Fruit fly (Drosophila melanogaster): ENCODE results near the gene CG43115.

CG43115 gene

dm6 chrX:6090809-6091667, 24.8 kb upstream of the CG43115 start, which contains the start of the genes Nep1 and Mipp2 (continued):
- TF ChIP-seq CG32767 (GFP tag; IDR thresholded peaks at IDR 0.05) (no peak), Fer3 (tag; optimal IDR thresholded peaks at IDR 0.05) (peak; percentile 46), CG12659 (GFP tag; optimal IDR thresholded peaks at IDR 0.05) (peak; percentile 42), CG12769 (tag; optimal IDR thresholded peaks at IDR 0.05) (peak; percentile 51), CG18262 (tag; optimal IDR thresholded peaks at IDR 0.05) (peak; percentile 8), ATbp (GFP tag; optimal IDR thresholded peaks at IDR 0.05) (peak; percentile 11), CG8388 (GFP tag; optimal IDR thresholded peaks at IDR 0.05) (peak; percentile 3), CG34422 (GFP tag; IDR thresholded peaks at IDR 0.05) (peak; percentile 46; the same call in 1 of the 3 replicates), CG14441 (GFP tag; IDR thresholded peaks at IDR 0.05) (peak; percentile 61), dysf (GFP tag; IDR thresholded peaks at IDR 0.05) (peak; percentile 57; the same call in 1 of the 3 replicates), CG14014 (GFP tag; IDR thresholded peaks at IDR 0.05) (peak; percentile 44; the same call in 1 of the 2 replicates), Dp (GFP tag; optimal IDR thresholded peaks at IDR 0.05) (peak; percentile 71), klu (GFP tag; IDR thresholded peaks at IDR 0.05) (peak; percentile 27; the same call in 1 of the 2 replicates), ewg (GFP tag; optimal IDR thresholded peaks at IDR 0.05) (peak; percentile 3), CG12391 (tag; optimal IDR thresholded peaks at IDR 0.05) (peak; percentile 38), gsb (GFP tag; IDR thresholded peaks at IDR 0.05) (0 out of 2 replicates have a peak, but pooled peaks have one; percentile 13), prd (optimal IDR thresholded peaks at IDR 0.05) (no peak), prd (GFP tag; IDR thresholded peaks at IDR 0.05) (peak; percentile 51; the same call in 1 of the 3 replicates), Drgx (GFP tag; IDR thresholded peaks at IDR 0.05) (peak; percentile 59), Ada2b (GFP tag; IDR thresholded peaks at IDR 0.05) (0 out of 2 replicates have a peak, but pooled peaks have one; percentile 6), Hr51 (GFP tag; optimal IDR thresholded peaks at IDR 0.05) (peak; percentile 21 to 28), E2f1 (GFP tag; IDR thresholded peaks at IDR 0.05) (peak; percentile 51), Hsf (GFP tag; optimal IDR thresholded peaks at IDR 0.05) (peak; percentile 2), CG32532 (GFP tag; IDR thresholded peaks at IDR 0.05) (peak; percentile 54), sug (tag; optimal IDR thresholded peaks at IDR 0.05) (peak; percentile 8), Hr3 (GFP tag; optimal IDR thresholded peaks at IDR 0.05) (peak; percentile 9), sr (GFP tag; IDR thresholded peaks at IDR 0.05) (no peak), YL-1 (GFP tag; optimal IDR thresholded peaks at IDR 0.05) (peak; percentile 34), eve (GFP tag; optimal IDR thresholded peaks at IDR 0.05) (no peak), CG4854 (GFP tag; optimal IDR thresholded peaks at IDR 0.05) (no peak), shn (GFP tag; optimal IDR thresholded peaks at IDR 0.05) (peak; percentile 26), CG12299 (tag; optimal IDR thresholded peaks at IDR 0.05) (peak; percentile 10), chif (GFP tag; optimal IDR thresholded peaks at IDR 0.05) (peak in 1 of 2 experiments; percentile 23), CG8944 (GFP tag; optimal IDR thresholded peaks at IDR 0.05) (peak; percentile 22), CG8765 (GFP tag; IDR thresholded peaks at IDR 0.05) (peak; percentile 51), CG13775 (GFP tag; optimal IDR thresholded peaks at IDR 0.05) (peak; percentile 33), Xrp1 (GFP tag; IDR thresholded peaks at IDR 0.05) (peak; percentile 49), row (GFP tag; IDR thresholded peaks at IDR 0.05) (peak; percentile 89), CG9797 (GFP tag; optimal IDR thresholded peaks at IDR 0.05) (no peak), CG15269 (tag; optimal IDR thresholded peaks at IDR 0.05) (peak; percentile 49), tgo (GFP tag; IDR thresholded peaks at IDR 0.05) (peak; percentile 41; the same call in 2 of the 3 replicates), Hr78 (GFP tag; optimal IDR thresholded peaks at IDR 0.05) (no peak), slbo (GFP tag; IDR thresholded peaks at IDR 0.05) (peak; percentile 76), Atf3 (GFP tag; optimal IDR thresholded peaks at IDR 0.05) (no peak), gem (tag; optimal IDR thresholded peaks at IDR 0.05) (peak; percentile 57), ems (GFP tag; optimal IDR thresholded peaks at IDR 0.05) (peak; percentile 1), Dref (GFP tag; IDR thresholded peaks at IDR 0.05) (peak; percentile 36; the same call in 1 of the 2 replicates), Dip2 (GFP tag; IDR thresholded peaks at IDR 0.05) (no peak), Antp (GFP tag; optimal IDR thresholded peaks at IDR 0.05) (peak; percentile 38)

Data from whole organism, embryonic.